Worm (Caenorhabditis elegans) whole organism, L1 larva: ENCODE data around the gene spv-1.
A peak's percentile ranks its signal among the peaks of the same experiment; 100 is the strongest.

ENCODE experiments used
- C16A3.4 ChIP-seq: fragments of 150-350 bp; optimal IDR thresholded peaks from 2 replicates; lab custom pipeline; 2014; ENCODE audit warnings: missing biosample characterization, missing genetic modification characterization
- F16B12.6 ChIP-seq: fragments of 150-350 bp; optimal IDR thresholded peaks from 2 replicates; lab custom pipeline; 2014; ENCODE audit warnings: missing biosample characterization, missing genetic modification characterization
- Y116A8C.19 ChIP-seq: sonication (generic microtip); optimal IDR thresholded peaks from 2 replicates; lab custom pipeline; 2016; ENCODE audit warnings: missing compliant biosample characterization, missing genetic modification characterization, borderline replicate concordance
- ama-1 ChIP-seq: fragments of 150-350 bp; optimal IDR thresholded peaks from 2 replicates; lab custom pipeline; 2014
- ceh-8 ChIP-seq: fragments of 200-800 bp; sonication (Bioruptor generic); optimal IDR thresholded peaks from 2 replicates; lab custom pipeline; 2018; ENCODE audit warnings: mild to moderate bottlenecking, missing genetic modification characterization, moderate library complexity, missing compliant biosample characterization
- ceh-82 ChIP-seq, 3 experiments: fragments of 150-350 bp in 1 of 3; sonication (generic microtip) in 2 of 3; optimal IDR thresholded peaks; 2 replicates each; lab custom pipeline; 2014 to 2017; ENCODE audit warnings: missing biosample characterization in 3 of 3, missing genetic modification characterization in 3 of 3
- ceh-88 ChIP-seq: fragments of 200-800 bp; sonication (Bioruptor generic); IDR thresholded peaks from 2 replicates; pipeline ENCODE4 v1.3.6; 2022; ENCODE audit warnings: missing genetic modification characterization, missing compliant biosample characterization
- ceh-90 ChIP-seq: sonication (generic microtip); optimal IDR thresholded peaks from 2 replicates; lab custom pipeline; 2016; ENCODE audit warnings: missing genetic modification characterization, missing compliant biosample characterization
- ces-1 ChIP-seq: fragments of 150-350 bp; optimal IDR thresholded peaks from 2 replicates; lab custom pipeline; 2014; ENCODE audit warnings: missing biosample characterization, missing genetic modification reagents, missing genetic modification characterization
- dpl-1 ChIP-seq, 3 experiments: fragments of 150-350 bp in 2 of 3; sonication (generic microtip) in 1 of 3; optimal IDR thresholded peaks; 2 replicates each; lab custom pipeline; 2014 to 2017; ENCODE audit warnings: missing biosample characterization in 3 of 3, missing genetic modification characterization in 3 of 3, missing genetic modification reagents in 3 of 3
- dsc-1 ChIP-seq: sonication (generic microtip); optimal IDR thresholded peaks from 2 replicates; lab custom pipeline; 2016; ENCODE audit warnings: mild to moderate bottlenecking, missing genetic modification characterization, missing compliant biosample characterization
- efl-1 ChIP-seq, 4 experiments: fragments of 150-350 bp; optimal IDR thresholded peaks in 3 of 4; peaks in 1 of 4; 1 replicate in 1 of 4; 2 replicates in 3 of 4; lab custom pipeline; 2014; ENCODE audit warnings: missing biosample characterization in 2 of 4, missing genetic modification characterization in 2 of 4, missing genetic modification reagents in 2 of 4
- egl-27 ChIP-seq, 2 experiments: fragments of 150-350 bp in 1 of 2; sonication (generic microtip); optimal IDR thresholded peaks; 3 replicates each; lab custom pipeline; 2017 to 2018; ENCODE audit warnings: missing biosample characterization in 2 of 2, missing genetic modification characterization in 2 of 2, missing genetic modification reagents in 2 of 2
- ets-5 ChIP-seq: fragments of 200-800 bp; sonication (Bioruptor generic); IDR thresholded peaks from 2 replicates; pipeline ENCODE4 v1.3.6; 2022; ENCODE audit warnings: missing genetic modification characterization, missing compliant biosample characterization
- fkh-8 ChIP-seq: sonication (generic microtip); optimal IDR thresholded peaks from 2 replicates; lab custom pipeline; 2016; ENCODE audit warnings: mild to moderate bottlenecking, missing genetic modification characterization, missing compliant biosample characterization
- jun-1 ChIP-seq: fragments of 150-350 bp; optimal IDR thresholded peaks from 2 replicates; lab custom pipeline; 2014; ENCODE audit warnings: missing biosample characterization, missing genetic modification reagents, missing genetic modification characterization
- mdl-1 ChIP-seq, 2 experiments: fragments of 150-350 bp; optimal IDR thresholded peaks; 2 replicates each; lab custom pipeline; 2014 to 2017; ENCODE audit warnings: missing biosample characterization in 2 of 2, missing genetic modification characterization in 2 of 2, inconsistent platforms in 1 of 2
- nhr-12 ChIP-seq: sonication (generic microtip); optimal IDR thresholded peaks from 2 replicates; lab custom pipeline; 2017; ENCODE audit warnings: missing biosample characterization, missing genetic modification characterization
- nhr-19 ChIP-seq: fragments of 200-800 bp; sonication (Bioruptor generic); conservative IDR thresholded peaks from 2 replicates; pipeline ENCODE4 v1.3.6; 2022; ENCODE audit warnings: missing genetic modification characterization, missing compliant biosample characterization
- nhr-237 ChIP-seq: fragments of 150-350 bp; optimal IDR thresholded peaks from 2 replicates; lab custom pipeline; 2014; ENCODE audit warnings: missing biosample characterization, missing genetic modification characterization
- nhr-47 ChIP-seq: sonication (generic microtip); optimal IDR thresholded peaks from 2 replicates; lab custom pipeline; 2016; ENCODE audit warnings: mild to moderate bottlenecking, missing genetic modification characterization, moderate library complexity, missing compliant biosample characterization
- nhr-71 ChIP-seq: sonication (generic microtip); optimal IDR thresholded peaks from 2 replicates; lab custom pipeline; 2016; ENCODE audit warnings: mild to moderate bottlenecking, missing genetic modification characterization, moderate library complexity, missing compliant biosample characterization
- nhr-76 ChIP-seq: sonication (generic microtip); optimal IDR thresholded peaks from 2 replicates; lab custom pipeline; 2017; ENCODE audit warnings: missing biosample characterization, missing genetic modification characterization
- nhr-90 ChIP-seq: sonication (generic microtip); optimal IDR thresholded peaks from 2 replicates; lab custom pipeline; 2016; ENCODE audit warnings: mild to moderate bottlenecking, missing genetic modification characterization, missing compliant biosample characterization; ENCODE audit not compliant: poor library complexity
- pag-3 ChIP-seq: sonication (generic microtip); optimal IDR thresholded peaks from 2 replicates; lab custom pipeline; 2017; ENCODE audit warnings: missing genetic modification characterization, mild to moderate bottlenecking, missing compliant biosample characterization, antibody characterized with exemption, borderline replicate concordance; ENCODE audit not compliant: insufficient read depth
- rnt-1 ChIP-seq: sonication (generic microtip); optimal IDR thresholded peaks from 2 replicates; lab custom pipeline; 2016; ENCODE audit warnings: mild to moderate bottlenecking, missing genetic modification characterization, moderate library complexity, missing compliant biosample characterization
- skn-1 ChIP-seq: fragments of 150-350 bp; optimal IDR thresholded peaks from 2 replicates; lab custom pipeline; 2014; ENCODE audit warnings: missing biosample characterization, missing genetic modification characterization
- snu-23 ChIP-seq: sonication (generic microtip); optimal IDR thresholded peaks from 2 replicates; lab custom pipeline; 2016; ENCODE audit warnings: missing genetic modification characterization, missing compliant biosample characterization
- sox-4 ChIP-seq: sonication (generic microtip); optimal IDR thresholded peaks from 2 replicates; lab custom pipeline; 2016; ENCODE audit warnings: missing genetic modification characterization, missing compliant biosample characterization
- sup-37 ChIP-seq: fragments of 200-800 bp; sonication (Bioruptor generic); optimal IDR thresholded peaks from 2 replicates; lab custom pipeline; 2018; ENCODE audit warnings: mild to moderate bottlenecking, missing genetic modification characterization, missing compliant biosample characterization
- tbx-2 ChIP-seq: sonication (generic microtip); optimal IDR thresholded peaks from 2 replicates; lab custom pipeline; 2016; ENCODE audit warnings: missing genetic modification characterization, missing compliant biosample characterization
- tlp-1 ChIP-seq: fragments of 150-350 bp; optimal IDR thresholded peaks from 2 replicates; lab custom pipeline; 2014; ENCODE audit warnings: missing biosample characterization, missing genetic modification characterization
- unc-30 ChIP-seq: sonication (generic microtip); optimal IDR thresholded peaks from 2 replicates; lab custom pipeline; 2017; ENCODE audit warnings: missing biosample characterization, missing genetic modification characterization
- unc-86 ChIP-seq: sonication (generic microtip); optimal IDR thresholded peaks from 2 replicates; lab custom pipeline; 2016; ENCODE audit warnings: missing genetic modification characterization, missing compliant biosample characterization
- xbp-1 ChIP-seq: sonication (generic microtip); optimal IDR thresholded peaks from 2 replicates; lab custom pipeline; 2016; ENCODE audit warnings: missing genetic modification characterization, missing compliant biosample characterization
- zip-4 ChIP-seq: fragments of 200-800 bp; sonication (Bioruptor generic); optimal IDR thresholded peaks from 2 replicates; lab custom pipeline; 2018; ENCODE audit warnings: mild to moderate bottlenecking, missing genetic modification characterization, moderate library complexity, missing compliant biosample characterization

The spv-1 gene

DNA sequence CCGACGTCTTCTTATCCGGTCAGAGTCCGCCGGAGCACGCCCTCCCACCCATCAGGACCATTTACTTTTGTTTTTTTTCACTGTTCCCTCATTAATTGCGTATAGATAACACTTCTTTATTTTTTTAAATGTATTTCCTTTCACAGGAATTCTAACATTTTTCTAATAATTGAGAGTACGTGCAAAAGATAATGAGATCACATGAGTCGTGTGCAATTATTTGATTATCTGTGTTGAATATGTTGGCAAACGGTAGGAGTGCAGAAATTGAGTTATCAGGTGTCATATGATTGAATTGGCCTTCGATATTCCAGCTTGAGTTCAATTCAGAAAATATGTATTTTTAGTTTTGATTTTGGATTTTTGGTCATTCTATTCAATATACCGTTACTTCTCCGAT lies 39.9 kb upstream of the spv-1 start:
- TF ChIP-seq nhr-90 (tag; lab: Kevin White, UChicago): no peak
- TF ChIP-seq nhr-47 (tag; lab: Kevin White, UChicago): peak; percentile 45
- peak; percentile 39 for TF ChIP-seq nhr-71
- peak; percentile 9 for TF ChIP-seq fkh-8 (tag; lab: Kevin White, UChicago)
- TF ChIP-seq nhr-76 (tag; lab: Kevin White, UChicago): no peak

DNA sequence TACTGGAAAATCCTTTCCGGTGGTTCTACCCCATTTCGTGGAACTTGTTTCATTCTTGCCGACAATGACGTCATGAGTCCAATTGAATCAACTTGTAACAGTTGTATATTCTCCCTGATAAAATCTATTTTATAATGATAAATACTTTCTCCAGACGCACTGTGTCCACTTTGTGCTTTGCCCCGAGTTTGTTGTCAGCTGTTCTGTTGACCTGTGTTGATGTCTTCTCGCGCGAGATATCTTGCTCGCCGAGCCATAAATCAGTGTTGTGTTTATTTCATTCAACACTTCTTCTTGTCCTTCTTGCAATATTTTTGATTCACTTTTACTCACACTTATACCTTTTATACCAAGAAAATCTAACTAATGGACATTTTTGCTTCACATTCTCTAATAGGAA lies 33.7 kb upstream of the spv-1 start:
- TF ChIP-seq fkh-8 (tag; lab: Kevin White, UChicago): peak; percentile 2
- TF ChIP-seq nhr-12 (tag; lab: Kevin White, UChicago): no peak
- peak; percentile 13 for TF ChIP-seq rnt-1
- peak; percentile 43 for TF ChIP-seq nhr-71

DNA sequence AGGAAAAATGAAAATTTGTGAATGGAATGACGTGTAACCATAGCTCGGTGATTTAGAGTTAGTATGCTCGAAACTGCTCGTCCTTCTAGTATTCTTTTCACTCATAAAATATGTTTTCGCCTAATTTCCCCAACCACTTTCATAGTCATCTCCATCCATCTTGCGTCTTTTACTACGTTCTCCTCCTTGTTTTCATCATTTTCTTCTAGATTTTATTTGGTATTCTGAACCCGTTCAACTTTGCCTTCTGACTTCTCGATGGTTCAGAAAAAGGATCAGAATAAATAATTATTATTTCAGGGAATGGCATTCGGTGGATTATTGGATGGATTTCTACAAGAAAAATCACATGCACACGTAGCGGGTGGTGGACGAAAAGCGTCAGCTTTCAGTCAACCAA lies 30.0 kb upstream of the spv-1 start, which contains the start of gene C04H4.1:
Gene C04H4.1 (plus strand): TSS at position 301 of the 400 bp plus-strand sequence.
- TF ChIP-seq tlp-1 (tag; lab: Kevin White, UChicago) (no peak), tbx-2 (tag; lab: Kevin White, UChicago) (no peak), ama-1 (lab: Kevin White, UChicago) (no peak), mdl-1 (tag; optimal IDR thresholded peaks at IDR 0.05; lab: Kevin White, UChicago) (no peak), nhr-12 (tag; lab: Kevin White, UChicago) (no peak), dpl-1 (GFP tag; optimal IDR thresholded peaks at IDR 0.05; lab: Kevin White, UChicago) (no peak), dsc-1 (tag; lab: Kevin White, UChicago) (no peak), unc-30 (no peak), jun-1 (tag; lab: Kevin White, UChicago) (no peak), skn-1 (tag; lab: Kevin White, UChicago) (no peak), nhr-76 (tag; lab: Kevin White, UChicago) (no peak), ceh-88 (GFP tag; lab: Robert Waterston, UW) (no peak), nhr-237 (no peak), pag-3 (tag; lab: Kevin White, UChicago) (no peak), F16B12.6 (tag; lab: Kevin White, UChicago) (no peak), ces-1 (no peak), egl-27 (tag; optimal IDR thresholded peaks at IDR 0.05; lab: Kevin White, UChicago) (no peak), snu-23 (no peak)

ce11 chrII:7955548-7955947 lies 27.0 kb upstream of the spv-1 start:
- TF ChIP-seq C16A3.4 (tag; lab: Kevin White, UChicago): no peak
- TF ChIP-seq ceh-8 (GFP tag; lab: Kevin White, UChicago): no peak
- TF ChIP-seq unc-86 (tag; lab: Kevin White, UChicago): peak; percentile 53
- TF ChIP-seq nhr-19: no peak
- TF ChIP-seq Y116A8C.19: no peak
- TF ChIP-seq ceh-90 (tag; lab: Kevin White, UChicago): no peak
- no peak for TF ChIP-seq jun-1 (tag; lab: Kevin White, UChicago)
- TF ChIP-seq ets-5 (GFP tag; lab: Robert Waterston, UW): no peak

DNA sequence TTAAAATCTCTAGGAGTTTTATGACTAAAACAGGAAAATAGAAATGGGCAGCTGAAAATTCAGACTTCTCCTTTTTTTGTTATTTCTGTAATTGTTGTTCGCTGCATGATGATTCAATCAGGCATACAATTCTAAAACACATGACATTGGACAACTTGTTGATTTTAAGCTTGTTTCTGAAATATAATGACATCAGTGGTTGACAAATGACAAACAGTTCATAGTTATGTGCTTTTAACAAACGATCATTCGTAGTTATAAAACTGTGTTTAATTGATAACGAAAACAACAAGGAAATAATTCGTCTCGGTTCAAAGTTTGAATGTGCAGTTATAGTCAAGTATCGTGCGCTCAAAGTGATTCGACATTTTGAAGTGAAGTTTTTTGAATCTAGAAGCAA lies 19.8 kb upstream of the spv-1 start:
- no peak for TF ChIP-seq zip-4 (GFP tag; lab: Kevin White, UChicago)
- peak; percentile 8 for TF ChIP-seq nhr-71
- TF ChIP-seq dsc-1 (tag; lab: Kevin White, UChicago): no peak
- TF ChIP-seq nhr-237: no peak
- TF ChIP-seq nhr-76 (tag; lab: Kevin White, UChicago): no peak
- no peak for TF ChIP-seq skn-1 (tag; lab: Kevin White, UChicago)
- TF ChIP-seq ceh-82 (tag; optimal IDR thresholded peaks at IDR 0.05; lab: Kevin White, UChicago): no peak
- TF ChIP-seq efl-1 (optimal IDR thresholded peaks at IDR 0.05; lab: Kevin White, UChicago): no peak
- TF ChIP-seq efl-1 (GFP tag; optimal IDR thresholded peaks at IDR 0.05 in 1 of 2; lab: Kevin White, UChicago): peak in 1 of 2 experiments; percentile 69
- TF ChIP-seq xbp-1 (tag; lab: Kevin White, UChicago): no peak
- no peak for TF ChIP-seq ets-5 (GFP tag; lab: Robert Waterston, UW)
- TF ChIP-seq sox-4 (tag; lab: Kevin White, UChicago): no peak
- TF ChIP-seq sup-37 (GFP tag; lab: Kevin White, UChicago): no peak
